Worm (Caenorhabditis elegans): ENCODE measurements around the gene F28C1.3.
A peak's percentile ranks its signal among the peaks of the same experiment; 100 is the strongest.

ce11 chrV:12518770-12519169 lies 50.3 kb downstream of the F28C1.3 start:
- TF ChIP-seq nhr-237 (tag; optimal IDR thresholded peaks at IDR 0.05) (no peak), unc-120 (tag; optimal IDR thresholded peaks at IDR 0.05; ENCODE audit: poor library complexity, severe bottlenecking) (peak; percentile 84), sem-2 (GFP tag; optimal IDR thresholded peaks at IDR 0.05) (no peak), sptf-1 (tag; optimal IDR thresholded peaks at IDR 0.05) (no peak), ztf-11 (tag; optimal IDR thresholded peaks at IDR 0.05) (no peak), ceh-39 (tag; optimal IDR thresholded peaks at IDR 0.05) (no peak), hlh-1 (tag; optimal IDR thresholded peaks at IDR 0.05) (peak; percentile 93), pha-4 (tag; optimal IDR thresholded peaks at IDR 0.05) (no peak), tbx-8 (GFP tag; optimal IDR thresholded peaks at IDR 0.05) (no peak), unc-39 (tag; optimal IDR thresholded peaks at IDR 0.05) (no peak), nhr-76 (tag; optimal IDR thresholded peaks at IDR 0.05) (no peak)
